Fruit fly (Drosophila melanogaster): ENCODE results near the gene Dyro.

Gene Dyro

dm6 chr3L:11291298-11292167 lies 4.2 kb downstream of the Dyro start (continued):
- peak; percentile 47; the same call in 1 of the 2 replicates for TF ChIP-seq CG32532 (GFP tag; IDR thresholded peaks at IDR 0.05)
- TF ChIP-seq CG30403 (GFP tag; optimal IDR thresholded peaks at IDR 0.05), result peak; percentile 4
- TF ChIP-seq ap (GFP tag; IDR thresholded peaks at IDR 0.05), result 0 out of 2 replicates have a peak, but pooled peaks have one; percentile 24
- TF ChIP-seq Jarid2 (GFP tag; optimal IDR thresholded peaks at IDR 0.05), result peak; percentile 21
- TF ChIP-seq H15 (GFP tag; IDR thresholded peaks at IDR 0.05), result 0 out of 3 replicates have a peak, but pooled peaks have one; percentile 40
- peak; percentile 82 for TF ChIP-seq row (GFP tag; IDR thresholded peaks at IDR 0.05)
- TF ChIP-seq Lpt (GFP tag; optimal IDR thresholded peaks at IDR 0.05), result no peak
- peak; percentile 39; the same call in 1 of the 2 replicates for TF ChIP-seq sob (GFP tag; IDR thresholded peaks at IDR 0.05)
- TF ChIP-seq B-H1 (GFP tag; IDR thresholded peaks at IDR 0.05), result 0 out of 3 replicates have a peak, but pooled peaks have one; percentile 14
- peak; percentile 62 for TF ChIP-seq lmd (GFP tag; IDR thresholded peaks at IDR 0.05)
- peak; percentile 27 for TF ChIP-seq CG9727 (GFP tag; optimal IDR thresholded peaks at IDR 0.05)
- TF ChIP-seq CG7556 (GFP tag; optimal IDR thresholded peaks at IDR 0.05), result peak; percentile 64
- TF ChIP-seq kay (GFP tag; optimal IDR thresholded peaks at IDR 0.05), result peak; percentile 46
- TF ChIP-seq caup (GFP tag; optimal IDR thresholded peaks at IDR 0.05; ENCODE audit: severe bottlenecking), result peak; percentile 41
- TF ChIP-seq Aef1 (GFP tag; IDR thresholded peaks at IDR 0.05), result peak; percentile 31; the same call in 1 of the 3 replicates
- peak; percentile 49 for TF ChIP-seq bcd (GFP tag; optimal IDR thresholded peaks at IDR 0.05)
- TF ChIP-seq CG18619 (GFP tag; optimal IDR thresholded peaks at IDR 0.05), result peak; percentile 27
- peak; percentile 70 for TF ChIP-seq Dbx (GFP tag; IDR thresholded peaks at IDR 0.05)
- TF ChIP-seq ERR (GFP tag; optimal IDR thresholded peaks at IDR 0.05), result no peak
- peak; percentile 26; the same call in 1 of the 2 replicates for TF ChIP-seq ttk (GFP tag; IDR thresholded peaks at IDR 0.05)
- no peak for TF ChIP-seq slou (GFP tag; optimal IDR thresholded peaks at IDR 0.05)
- TF ChIP-seq dmrt11E (tag; optimal IDR thresholded peaks at IDR 0.05), result peak; percentile 14
- peak; percentile 4 for TF ChIP-seq CG12155 (GFP tag; optimal IDR thresholded peaks at IDR 0.05)
- 0 out of 2 replicates have a peak, but pooled peaks have one; percentile 26 for TF ChIP-seq CG43689 (GFP tag; IDR thresholded peaks at IDR 0.05)
- TF ChIP-seq gsb-n (tag; optimal IDR thresholded peaks at IDR 0.05), result peak; percentile 87
- TF ChIP-seq dpn (GFP tag; optimal IDR thresholded peaks at IDR 0.05), result peak in 1 of 2 experiments; percentile 19
- TF ChIP-seq CG12659 (GFP tag; optimal IDR thresholded peaks at IDR 0.05), result peak; percentile 44
- TF ChIP-seq Hmx (GFP tag; optimal IDR thresholded peaks at IDR 0.05), result no peak
- TF ChIP-seq exex (tag; optimal IDR thresholded peaks at IDR 0.05), result peak; percentile 40
- peak; percentile 71; the same call in 2 of the 3 replicates for TF ChIP-seq otp (GFP tag; IDR thresholded peaks at IDR 0.05)
- TF ChIP-seq CG31365 (tag; optimal IDR thresholded peaks at IDR 0.05), result no peak
- 0 out of 3 replicates have a peak, but pooled peaks have one; percentile 52 for TF ChIP-seq sr (GFP tag; IDR thresholded peaks at IDR 0.05)
- TF ChIP-seq chinmo (GFP tag; IDR thresholded peaks at IDR 0.05; ENCODE audit: partially characterized antibody), result peak; percentile 98; the same call in 3 of the 4 replicates
- peak; percentile 48 for TF ChIP-seq CG6765 (GFP tag; optimal IDR thresholded peaks at IDR 0.05)
- peak; percentile 88 for TF ChIP-seq klu (GFP tag; IDR thresholded peaks at IDR 0.05)
- no peak for TF ChIP-seq CG10321 (GFP tag; IDR thresholded peaks at IDR 0.05)
- 0 out of 2 replicates have a peak, but pooled peaks have one; percentile 40 for TF ChIP-seq CG14441 (GFP tag; IDR thresholded peaks at IDR 0.05)
- peak; percentile 17; the same call in 1 of the 2 replicates for TF ChIP-seq Atf6 (GFP tag; IDR thresholded peaks at IDR 0.05)
- TF ChIP-seq Pdp1 (GFP tag; optimal IDR thresholded peaks at IDR 0.05), result peak in 1 of 2 experiments; percentile 46
- peak; percentile 56 for TF ChIP-seq CG34376 (GFP tag; optimal IDR thresholded peaks at IDR 0.05)
- TF ChIP-seq Spps (tag; optimal IDR thresholded peaks at IDR 0.05), result no peak
- peak; percentile 56 for TF ChIP-seq CG7839 (tag; optimal IDR thresholded peaks at IDR 0.05)
- TF ChIP-seq z (GFP tag; IDR thresholded peaks at IDR 0.05), result 0 out of 3 replicates have a peak, but pooled peaks have one; percentile 42
- no peak for TF ChIP-seq Myb (GFP tag; optimal IDR thresholded peaks at IDR 0.05)
- no peak for TF ChIP-seq chif (GFP tag; optimal IDR thresholded peaks at IDR 0.05)
- TF ChIP-seq sug (tag; optimal IDR thresholded peaks at IDR 0.05), result peak; percentile 80
- peak; percentile 86 for TF ChIP-seq D19A (tag; optimal IDR thresholded peaks at IDR 0.05)
- no peak for TF ChIP-seq bigmax (GFP tag; optimal IDR thresholded peaks at IDR 0.05)

All from whole organism, embryonic.